Fruit fly (Drosophila melanogaster): ENCODE measurements around the gene vn.

Gene vn

dm6 chr3L:5785237-5786062 is 60.0 kb downstream of the vn start (continued):
- no peak for TF ChIP-seq lab (GFP tag; optimal IDR thresholded peaks at IDR 0.05)
- TF ChIP-seq CG10321 (GFP tag; IDR thresholded peaks at IDR 0.05): peak; percentile 44
- no peak for TF ChIP-seq CG10462 (GFP tag; optimal IDR thresholded peaks at IDR 0.05)
- TF ChIP-seq CG18764 (GFP tag; optimal IDR thresholded peaks at IDR 0.05): no peak
- no peak for TF ChIP-seq CG2889 (GFP tag; IDR thresholded peaks at IDR 0.05)
- no peak for TF ChIP-seq Ets97D (GFP tag; optimal IDR thresholded peaks at IDR 0.05)
- no peak for TF ChIP-seq Scr (GFP tag; IDR thresholded peaks at IDR 0.05; ENCODE audit: partially characterized antibody)
- no peak for TF ChIP-seq dan (GFP tag; IDR thresholded peaks at IDR 0.05)
- TF ChIP-seq psq (GFP tag; optimal IDR thresholded peaks at IDR 0.05): no peak
- no peak for TF ChIP-seq Awh (GFP tag; IDR thresholded peaks at IDR 0.05)
- no peak for TF ChIP-seq CG4820 (GFP tag; optimal IDR thresholded peaks at IDR 0.05)
- no peak for TF ChIP-seq zf30C (GFP tag; optimal IDR thresholded peaks at IDR 0.05)
- TF ChIP-seq Bteb2 (GFP tag; optimal IDR thresholded peaks at IDR 0.05): no peak
- TF ChIP-seq CoRest (tag; optimal IDR thresholded peaks at IDR 0.05): no peak
- TF ChIP-seq CG7745 (tag; optimal IDR thresholded peaks at IDR 0.05): no peak
- no peak for TF ChIP-seq crp (GFP tag; optimal IDR thresholded peaks at IDR 0.05)
- TF ChIP-seq ranshi (GFP tag; IDR thresholded peaks at IDR 0.05): no peak
- TF ChIP-seq sens-2 (GFP tag; IDR thresholded peaks at IDR 0.05): no peak
- peak; percentile 1 for TF ChIP-seq Vsx1 (GFP tag; optimal IDR thresholded peaks at IDR 0.05)
- peak; percentile 17 for TF ChIP-seq CG17359 (tag; optimal IDR thresholded peaks at IDR 0.05)
- TF ChIP-seq CG9817 (tag; optimal IDR thresholded peaks at IDR 0.05): no peak
- no peak for TF ChIP-seq tin (GFP tag; optimal IDR thresholded peaks at IDR 0.05)
- TF ChIP-seq CG1024 (GFP tag; IDR thresholded peaks at IDR 0.05): peak; percentile 20; the same call in 1 of the 2 replicates
- no peak for TF ChIP-seq stwl (tag; optimal IDR thresholded peaks at IDR 0.05)
- TF ChIP-seq D19A (tag; optimal IDR thresholded peaks at IDR 0.05): no peak
- peak; percentile 6 for TF ChIP-seq MTF-1 (GFP tag; optimal IDR thresholded peaks at IDR 0.05; ENCODE audit: borderline replicate concordance)
- no peak for TF ChIP-seq E2f1 (GFP tag; IDR thresholded peaks at IDR 0.05)
- no peak for TF ChIP-seq ttk (GFP tag; IDR thresholded peaks at IDR 0.05)
- TF ChIP-seq Neu2 (GFP tag; optimal IDR thresholded peaks at IDR 0.05; ENCODE audit: borderline replicate concordance): peak; percentile 2
- no peak for TF ChIP-seq sna (GFP tag; IDR thresholded peaks at IDR 0.05; ENCODE audit: partially characterized antibody)
- no peak for TF ChIP-seq kah (GFP tag; optimal IDR thresholded peaks at IDR 0.05)
- TF ChIP-seq HLH3B (GFP tag; IDR thresholded peaks at IDR 0.05): no peak
- no peak for TF ChIP-seq CG6683 (GFP tag; optimal IDR thresholded peaks at IDR 0.05)
- TF ChIP-seq CG7357 (GFP tag; IDR thresholded peaks at IDR 0.05): no peak
- no peak for TF ChIP-seq dysf (GFP tag; IDR thresholded peaks at IDR 0.05)
- no peak for TF ChIP-seq tna (GFP tag; IDR thresholded peaks at IDR 0.05; ENCODE audit: partially characterized antibody)
- TF ChIP-seq CG1603 (tag; optimal IDR thresholded peaks at IDR 0.05): peak; percentile 30
- TF ChIP-seq CTCF (GFP tag; optimal IDR thresholded peaks at IDR 0.05): no peak
- no peak for TF ChIP-seq CG10431 (GFP tag; optimal IDR thresholded peaks at IDR 0.05)
- TF ChIP-seq her (GFP tag; optimal IDR thresholded peaks at IDR 0.05): no peak
- TF ChIP-seq Sry-δ (GFP tag; optimal IDR thresholded peaks at IDR 0.05): no peak

Measured in whole organism, embryonic.